Fruit fly (Drosophila melanogaster) whole organism, pupa: ENCODE data around the gene Corp.

ENCODE experiments used
- CG10348 ChIP-seq: fragments of 200-800 bp; sonication (Bioruptor generic); IDR thresholded peaks from 2 replicates; pipeline ENCODE4 v1.3.6; 2022; ENCODE audit warnings: missing biosample characterization, missing genetic modification characterization
- CG12605 ChIP-seq: fragments of 200-800 bp; sonication (Bioruptor generic); IDR thresholded peaks from 2 replicates; pipeline ENCODE4 v1.3.6; 2022; ENCODE audit warnings: missing biosample characterization, missing genetic modification characterization
- CG13204 ChIP-seq: fragments of 200-800 bp; sonication (Bioruptor generic); optimal IDR thresholded peaks from 2 replicates; lab custom pipeline; 2018; ENCODE audit warnings: missing biosample characterization, mild to moderate bottlenecking, missing genetic modification characterization, moderate library complexity
- CG14655 ChIP-seq: fragments of 200-800 bp; sonication (Bioruptor generic); optimal IDR thresholded peaks from 3 replicates; lab custom pipeline; 2017; ENCODE audit warnings: mild to moderate bottlenecking, missing biosample characterization, missing genetic modification reagents, missing genetic modification characterization
- CG15710 ChIP-seq: fragments of 200-800 bp; sonication (Bioruptor generic); optimal IDR thresholded peaks from 2 replicates; lab custom pipeline; 2018; ENCODE audit warnings: missing biosample characterization, mild to moderate bottlenecking, missing genetic modification characterization, moderate library complexity
- CG17806 ChIP-seq: fragments of 200-800 bp; sonication (Bioruptor generic); optimal IDR thresholded peaks from 2 replicates; lab custom pipeline; 2018; ENCODE audit warnings: missing biosample characterization, mild to moderate bottlenecking, missing genetic modification characterization, moderate library complexity
- CG32121 ChIP-seq: fragments of 200-800 bp; sonication (Bioruptor generic); IDR thresholded peaks from 2 replicates; pipeline ENCODE4 v1.3.6; 2022; ENCODE audit warnings: missing biosample characterization, missing genetic modification characterization
- CG34367 ChIP-seq: fragments of 200-800 bp; sonication (Bioruptor generic); optimal IDR thresholded peaks from 2 replicates; lab custom pipeline; 2018; ENCODE audit warnings: missing biosample characterization, mild to moderate bottlenecking, missing genetic modification characterization
- CG4496 ChIP-seq: fragments of 200-800 bp; sonication (Bioruptor generic); IDR thresholded peaks from 3 replicates; pipeline ENCODE4 v1.3.6; 2022; ENCODE audit warnings: missing biosample characterization, missing genetic modification characterization
- CG8159 ChIP-seq: fragments of 200-800 bp; sonication (Bioruptor generic); optimal IDR thresholded peaks from 3 replicates; lab custom pipeline; 2018; ENCODE audit warnings: missing biosample characterization, mild to moderate bottlenecking, missing genetic modification characterization, moderate library complexity
- CG8301 ChIP-seq: fragments of 200-800 bp; sonication (Bioruptor generic); optimal IDR thresholded peaks from 2 replicates; lab custom pipeline; 2018; ENCODE audit warnings: missing biosample characterization, mild to moderate bottlenecking, missing genetic modification characterization
- CG9948 ChIP-seq: fragments of 200-800 bp; sonication (Bioruptor generic); optimal IDR thresholded peaks from 2 replicates; lab custom pipeline; 2018; ENCODE audit warnings: missing biosample characterization, mild to moderate bottlenecking, missing genetic modification characterization, moderate library complexity
- D1 ChIP-seq: fragments of 200-800 bp; sonication (Bioruptor generic); optimal IDR thresholded peaks from 2 replicates; lab custom pipeline; 2018; ENCODE audit warnings: missing biosample characterization, mild to moderate bottlenecking, missing genetic modification characterization, moderate library complexity
- EcR ChIP-seq: fragments of 200-800 bp; sonication (Bioruptor generic); optimal IDR thresholded peaks from 3 replicates; lab custom pipeline; 2019; ENCODE audit warnings: missing biosample characterization, missing genetic modification characterization, mild to moderate bottlenecking, moderate library complexity, missing genetic modification reagents
- Ets98B ChIP-seq: fragments of 200-800 bp; sonication (Bioruptor generic); IDR thresholded peaks from 2 replicates; pipeline ENCODE4 v1.3.6; 2022; ENCODE audit warnings: missing biosample characterization, missing genetic modification characterization
- Pif1A ChIP-seq: fragments of 200-800 bp; sonication (Bioruptor generic); optimal IDR thresholded peaks from 3 replicates; lab custom pipeline; 2016; ENCODE audit warnings: missing biosample characterization, missing genetic modification characterization
- Pif1B ChIP-seq: fragments of 200-800 bp; sonication (Bioruptor generic); optimal IDR thresholded peaks from 3 replicates; lab custom pipeline; 2016; ENCODE audit warnings: missing biosample characterization, missing genetic modification characterization
- Snoo ChIP-seq: fragments of 200-800 bp; sonication (Bioruptor generic); optimal IDR thresholded peaks from 3 replicates; lab custom pipeline; 2017; ENCODE audit warnings: missing biosample characterization, mild to moderate bottlenecking, missing genetic modification characterization, inconsistent platforms
- fd96Ca ChIP-seq: fragments of 200-800 bp; sonication (Bioruptor generic); IDR thresholded peaks from 3 replicates; pipeline ENCODE4 v1.3.6; 2022; ENCODE audit warnings: missing biosample characterization, missing genetic modification characterization
- gl ChIP-seq: fragments of 200-800 bp; sonication (Bioruptor generic); optimal IDR thresholded peaks from 2 replicates; lab custom pipeline; 2018; ENCODE audit warnings: missing biosample characterization, mild to moderate bottlenecking, missing genetic modification characterization
- rn ChIP-seq: fragments of 200-800 bp; sonication (Bioruptor generic); IDR thresholded peaks from 2 replicates; pipeline ENCODE4 v1.3.6; 2022; ENCODE audit warnings: missing biosample characterization, missing genetic modification characterization

Gene Corp

dm6 chrX:8271363-8272061 is at the start of gene Corp:
Gene Corp, minus strand, starts transcription at chrX:8271409.
- TF ChIP-seq rn (GFP tag; lab: Robert Waterston, UW): no peak
- peak; percentile 39; the same call in 1 of the 2 replicates for TF ChIP-seq CG12605
- TF ChIP-seq CG8301 (tag; lab: Kevin White, UChicago): peak; percentile 50
- TF ChIP-seq CG4496 (GFP tag; lab: Robert Waterston, UW): peak; percentile 79; the same call in 2 of the 3 replicates
- TF ChIP-seq D1 (tag; lab: Kevin White, UChicago): peak; percentile 42
- peak; percentile 12 for TF ChIP-seq gl (tag; lab: Kevin White, UChicago)
- no peak for TF ChIP-seq CG10348
- peak; percentile 77 for TF ChIP-seq fd96Ca (GFP tag; lab: Robert Waterston, UW)
- TF ChIP-seq CG32121 (GFP tag; lab: Robert Waterston, UW): peak; percentile 70
- no peak for TF ChIP-seq Snoo (tag; lab: Kevin White, UChicago)
- peak; percentile 71 for TF ChIP-seq Ets98B (GFP tag; lab: Robert Waterston, UW)
- peak; percentile 66 for TF ChIP-seq Pif1A (GFP tag; lab: Kevin White, UChicago)
- TF ChIP-seq CG14655 (GFP tag; lab: Kevin White, UChicago): peak; percentile 64
- peak; percentile 99 for TF ChIP-seq CG8159 (tag; lab: Kevin White, UChicago)
- TF ChIP-seq EcR (GFP tag; lab: Kevin White, UChicago): peak; percentile 59
- TF ChIP-seq Pif1B (GFP tag; lab: Kevin White, UChicago): peak; percentile 70
- TF ChIP-seq CG34367 (tag; lab: Kevin White, UChicago): peak; percentile 52
- peak; percentile 61 for TF ChIP-seq CG17806 (tag; lab: Kevin White, UChicago)
- peak; percentile 58 for TF ChIP-seq CG15710
- peak; percentile 61 for TF ChIP-seq CG9948 (tag; lab: Kevin White, UChicago)
- no peak for TF ChIP-seq CG13204 (GFP tag; lab: Kevin White, UChicago)

dm6 chrX:8294493-8295337 is 23.5 kb upstream of the Corp start:
- no peak for TF ChIP-seq D1 (tag; lab: Kevin White, UChicago)
- TF ChIP-seq CG34367 (tag; lab: Kevin White, UChicago): no peak
- TF ChIP-seq Ets98B (GFP tag; lab: Robert Waterston, UW): no peak
- TF ChIP-seq EcR (GFP tag; lab: Kevin White, UChicago): no peak
- no peak for TF ChIP-seq Snoo (tag; lab: Kevin White, UChicago)
- TF ChIP-seq CG4496 (GFP tag; lab: Robert Waterston, UW): no peak
- TF ChIP-seq CG8301 (tag; lab: Kevin White, UChicago): no peak
- no peak for TF ChIP-seq Pif1B (GFP tag; lab: Kevin White, UChicago)
- no peak for TF ChIP-seq CG8159 (tag; lab: Kevin White, UChicago)
- TF ChIP-seq CG14655 (GFP tag; lab: Kevin White, UChicago): no peak
- TF ChIP-seq CG12605: no peak
- TF ChIP-seq CG9948 (tag; lab: Kevin White, UChicago): no peak

- TF ChIP-seq D1 (tag; lab: Kevin White, UChicago) (no peak), CG14655 (GFP tag; lab: Kevin White, UChicago) (no peak), Pif1B (GFP tag; lab: Kevin White, UChicago) (no peak), Snoo (tag; lab: Kevin White, UChicago) (no peak), CG9948 (tag; lab: Kevin White, UChicago) (no peak), CG34367 (tag; lab: Kevin White, UChicago) (no peak), fd96Ca (GFP tag; lab: Robert Waterston, UW) (no peak), CG12605 (no peak), EcR (GFP tag; lab: Kevin White, UChicago) (no peak), Pif1A (GFP tag; lab: Kevin White, UChicago) (no peak), CG13204 (GFP tag; lab: Kevin White, UChicago) (no peak), CG8159 (tag; lab: Kevin White, UChicago) (no peak), CG4496 (GFP tag; lab: Robert Waterston, UW) (no peak), CG32121 (GFP tag; lab: Robert Waterston, UW) (no peak), rn (GFP tag; lab: Robert Waterston, UW) (no peak)
Observed at dm6 chrX:8286859-8287258, 15.7 kb upstream of the Corp start.

DNA sequence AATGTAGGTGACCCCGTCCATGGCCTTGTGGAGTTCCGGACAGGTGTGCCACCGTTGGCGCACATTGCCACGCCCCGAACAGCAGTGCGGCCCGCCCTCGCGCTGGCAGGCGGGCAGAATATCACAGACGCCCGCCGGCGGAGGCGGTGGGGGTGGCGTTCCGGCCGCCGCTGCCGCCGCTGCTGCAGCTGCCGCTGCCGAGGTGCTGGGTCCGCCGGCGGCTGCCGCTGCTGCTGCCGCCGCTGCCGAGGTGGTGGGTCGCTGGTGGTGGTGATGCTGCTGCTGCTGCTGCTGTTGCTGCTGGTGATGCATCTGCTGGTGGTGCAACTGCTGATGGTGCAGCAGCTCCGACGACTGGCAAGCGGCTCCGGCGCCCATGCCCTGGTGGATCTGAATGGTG is 13.8 kb upstream of the Corp start:
- TF ChIP-seq CG8159 (tag; lab: Kevin White, UChicago): no peak
- TF ChIP-seq gl (tag; lab: Kevin White, UChicago): no peak
- TF ChIP-seq CG4496 (GFP tag; lab: Robert Waterston, UW): no peak
- no peak for TF ChIP-seq Pif1B (GFP tag; lab: Kevin White, UChicago)
- no peak for TF ChIP-seq CG15710
- TF ChIP-seq D1 (tag; lab: Kevin White, UChicago): no peak
- no peak for TF ChIP-seq Pif1A (GFP tag; lab: Kevin White, UChicago)
- no peak for TF ChIP-seq CG9948 (tag; lab: Kevin White, UChicago)
